Worm (Caenorhabditis elegans) whole organism, L2 larva: ENCODE measurements around the gene F28E10.1.

Experiments
- egl-27 ChIP-seq: sonication (generic microtip); optimal IDR thresholded peaks from 3 replicates; lab custom pipeline; 2017; ENCODE audit warnings: missing biosample characterization, missing genetic modification reagents, missing genetic modification characterization
- elt-3 ChIP-seq: sonication (generic microtip); optimal IDR thresholded peaks from 2 replicates; lab custom pipeline; 2017; ENCODE audit warnings: missing biosample characterization, missing genetic modification characterization
- lin-13 ChIP-seq: fragments of 150-350 bp; optimal IDR thresholded peaks from 2 replicates; lab custom pipeline; 2014; ENCODE audit warnings: missing biosample characterization, missing genetic modification reagents, missing genetic modification characterization
- unc-39 ChIP-seq: fragments of 150-350 bp; optimal IDR thresholded peaks from 2 replicates; lab custom pipeline; 2014; ENCODE audit warnings: missing biosample characterization, missing genetic modification characterization

DNA sequence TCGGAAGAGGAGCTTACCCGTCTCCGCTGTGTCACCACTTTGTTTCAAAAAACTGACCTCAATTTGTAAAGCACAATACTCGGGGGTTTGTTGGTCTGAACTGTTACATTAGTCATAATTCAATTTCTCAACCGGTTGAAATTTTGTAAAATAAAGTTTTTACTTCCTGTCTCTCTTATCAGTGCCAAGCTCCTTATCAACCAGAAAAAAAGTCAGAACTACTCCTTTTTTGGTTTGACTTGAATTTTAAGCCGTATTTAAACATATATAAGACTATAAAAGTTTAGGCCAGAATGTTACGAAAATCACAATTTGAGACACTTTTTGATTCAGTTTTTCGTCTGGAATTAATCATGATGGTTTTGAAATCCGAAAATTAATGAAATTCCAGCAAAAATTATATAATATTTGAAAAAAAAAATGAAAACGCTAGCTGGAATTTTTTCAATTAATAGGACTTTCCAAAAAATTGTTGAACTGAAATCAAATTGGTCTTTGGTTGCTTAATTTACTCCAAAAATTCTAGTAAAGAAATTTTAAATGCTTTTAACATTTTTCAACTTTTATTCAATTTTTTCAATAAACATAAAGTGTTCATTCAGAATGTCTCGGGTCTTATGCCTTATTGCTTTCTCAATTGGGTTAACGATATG is 30.8 kb downstream of the F28E10.1 start, which contains the start of gene F19C7.2:
- TF ChIP-seq egl-27 (tag; lab: Kevin White, UChicago), result no peak
- no peak for TF ChIP-seq elt-3 (tag; lab: Kevin White, UChicago)
- no peak for TF ChIP-seq unc-39
- no peak for TF ChIP-seq lin-13 (GFP tag; lab: Kevin White, UChicago)
